Worm (Caenorhabditis elegans): ENCODE data around the gene atf-2.
A peak's percentile ranks its signal among the peaks of the same experiment; 100 is the strongest.

The atf-2 gene

ce11 chrII:8784235-8784928, 32.6 kb downstream of the atf-2 start:
- TF ChIP-seq rbr-2 (tag; optimal IDR thresholded peaks at IDR 0.05) (peak; percentile 47), lsy-2 (tag; optimal IDR thresholded peaks at IDR 0.05) (peak in 1 of 2 experiments; percentile 41), ceh-44 (GFP tag; IDR thresholded peaks at IDR 0.05) (no peak), lin-38 (GFP tag; IDR thresholded peaks at IDR 0.05) (no peak), hlh-11 (tag; optimal IDR thresholded peaks at IDR 0.05) (peak; percentile 9), mdl-1 (tag; optimal IDR thresholded peaks at IDR 0.05) (no peak), lim-7 (GFP tag; IDR thresholded peaks at IDR 0.05) (no peak), lin-1 (GFP tag; IDR thresholded peaks at IDR 0.05) (no peak), dpl-1 (GFP tag; optimal IDR thresholded peaks at IDR 0.05) (no peak), daf-16 (GFP tag; optimal IDR thresholded peaks at IDR 0.05) (no peak), daf-16 (tag; optimal IDR thresholded peaks at IDR 0.05) (peak; percentile 47), ama-1 (optimal IDR thresholded peaks at IDR 0.05) (peak; percentile 94), ceh-62 (tag; optimal IDR thresholded peaks at IDR 0.05) (no peak), nhr-111 (GFP tag; optimal IDR thresholded peaks at IDR 0.05) (no peak), ctbp-1 (GFP tag; IDR thresholded peaks at IDR 0.05) (peak; percentile 59; the same call in 1 of the 2 replicates), set-16 (GFP tag; IDR thresholded peaks at IDR 0.05) (peak; percentile 61), gei-8 (GFP tag; optimal IDR thresholded peaks at IDR 0.05) (no peak), jun-1 (tag; optimal IDR thresholded peaks at IDR 0.05) (no peak), nhr-41 (GFP tag; IDR thresholded peaks at IDR 0.05) (no peak), F44E2.7 (GFP tag; IDR thresholded peaks at IDR 0.05) (no peak), F26F4.8 (GFP tag; conservative IDR thresholded peaks at IDR 0.05) (no peak), mep-1 (tag; optimal IDR thresholded peaks at IDR 0.05) (peak; percentile 64), nhr-42 (GFP tag; IDR thresholded peaks at IDR 0.05) (no peak), hlh-30 (tag; optimal IDR thresholded peaks at IDR 0.05; ENCODE audit: insufficient read depth) (peak; percentile 30), ceh-28 (tag; optimal IDR thresholded peaks at IDR 0.05) (no peak), daf-12 (tag; optimal IDR thresholded peaks at IDR 0.05) (no peak), dve-1 (tag; optimal IDR thresholded peaks at IDR 0.05; ENCODE audit: insufficient read depth) (peak; percentile 57), nhr-11 (tag; optimal IDR thresholded peaks at IDR 0.05) (peak; percentile 24), F10B5.3 (tag; optimal IDR thresholded peaks at IDR 0.05) (no peak), T26A8.4 (GFP tag; IDR thresholded peaks at IDR 0.05) (no peak), nhr-25 (tag; optimal IDR thresholded peaks at IDR 0.05; ENCODE audit: borderline replicate concordance, insufficient read depth) (no peak), unc-39 (tag; optimal IDR thresholded peaks at IDR 0.05) (no peak), dmd-9 (GFP tag; IDR thresholded peaks at IDR 0.05) (no peak), aha-1 (tag) (peak; percentile 95), tag-97 (GFP tag; IDR thresholded peaks at IDR 0.05) (no peak), mxl-3 (GFP tag; optimal IDR thresholded peaks at IDR 0.05) (no peak), saeg-2 (GFP tag; IDR thresholded peaks at IDR 0.05) (no peak), Y75B8A.6 (GFP tag; IDR thresholded peaks at IDR 0.05) (no peak), T20F7.1 (GFP tag; optimal IDR thresholded peaks at IDR 0.05) (no peak), fkh-10 (GFP tag; optimal IDR thresholded peaks at IDR 0.05) (no peak), attf-4 (tag; optimal IDR thresholded peaks at IDR 0.05) (no peak), nhr-76 (tag; optimal IDR thresholded peaks at IDR 0.05) (no peak), daf-19 (GFP tag; conservative IDR thresholded peaks at IDR 0.05) (no peak), F37D6.2 (tag; optimal IDR thresholded peaks at IDR 0.05) (no peak), lin-39 (tag; optimal IDR thresholded peaks at IDR 0.05) (no peak), nhr-28 (tag; optimal IDR thresholded peaks at IDR 0.05) (peak; percentile 16), ceh-32 (tag; optimal IDR thresholded peaks at IDR 0.05; ENCODE audit: poor library complexity) (no peak), zfp-3 (GFP tag; conservative IDR thresholded peaks at IDR 0.05) (no peak), zag-1 (tag; optimal IDR thresholded peaks at IDR 0.05) (no peak), lin-29 (GFP tag; IDR thresholded peaks at IDR 0.05) (no peak), zip-11 (GFP tag; IDR thresholded peaks at IDR 0.05) (no peak)
